Fruit fly (Drosophila melanogaster) S2 (cell line): ENCODE data around the gene Ir67c.

Experiments
- CG8478 ChIP-seq: fragments of >200 bp; optimal IDR thresholded peaks from 2 replicates; lab custom pipeline; 2018
- CTCF ChIP-seq, 2 experiments: fragments of >200 bp; optimal IDR thresholded peaks; 2 replicates each; lab custom pipeline; 2018

dm6 chr3L:10464887-10465286 is 31.0 kb upstream of the Ir67c start, which contains the start of gene S-Lap3:
- TF ChIP-seq CTCF (optimal IDR thresholded peaks at IDR 0.05; lab: Kevin White, UChicago) (no peak), CG8478 (no peak)
